Fruit fly (Drosophila melanogaster) whole organism: Measurements from ENCODE around the gene XRCC1.

ENCODE experiments used
- CG8478 ChIP-seq: fragments of >200 bp; optimal IDR thresholded peaks from 2 replicates; lab custom pipeline; 2018; ENCODE audit warnings: inconsistent platforms
- Dll ChIP-seq: fragments of >200 bp; optimal IDR thresholded peaks from 2 replicates; lab custom pipeline; 2017

DNA sequence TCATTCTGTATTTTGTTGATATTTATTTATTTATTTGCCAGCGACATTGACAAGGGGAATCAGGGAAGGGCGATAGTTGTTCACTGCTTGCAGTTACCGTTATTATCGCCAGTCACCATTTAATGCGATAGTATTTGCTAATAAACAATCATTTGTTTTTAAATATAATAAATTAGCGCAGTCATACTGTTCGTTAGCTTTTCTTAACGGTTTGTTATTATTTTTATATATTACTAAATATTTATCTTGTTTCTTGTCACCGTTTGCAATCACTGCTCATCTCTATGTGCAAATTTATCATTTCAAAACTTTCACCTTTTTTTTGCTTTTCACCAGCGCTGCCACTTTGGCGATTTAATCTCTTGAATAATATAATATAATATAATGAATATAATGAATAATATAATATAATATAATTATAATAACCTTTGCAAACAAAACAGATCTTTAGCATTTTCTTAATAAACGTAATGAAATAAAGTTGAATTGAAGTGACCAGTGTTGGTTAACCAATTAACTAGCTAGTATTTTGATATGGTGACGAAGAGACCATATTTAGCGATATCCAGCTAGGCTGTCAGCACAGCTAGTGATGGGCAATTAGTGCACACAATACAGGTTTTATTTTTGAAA is at the start of gene XRCC1, which contains the start of gene CG3309:
- TF ChIP-seq CG8478 (lab: Kevin White, UChicago) = no peak
- no peak for TF ChIP-seq Dll (lab: Kevin White, UChicago)
